Fruit fly (Drosophila melanogaster) whole organism, pupa: ENCODE measurements around the gene CG7497.

Experiments
- CG10348 ChIP-seq: fragments of 200-800 bp; sonication (Bioruptor generic); IDR thresholded peaks from 2 replicates; pipeline ENCODE4 v1.3.6; 2022; ENCODE audit warnings: missing biosample characterization, missing genetic modification characterization
- CG12605 ChIP-seq: fragments of 200-800 bp; sonication (Bioruptor generic); IDR thresholded peaks from 2 replicates; pipeline ENCODE4 v1.3.6; 2022; ENCODE audit warnings: missing biosample characterization, missing genetic modification characterization
- CG13204 ChIP-seq: fragments of 200-800 bp; sonication (Bioruptor generic); optimal IDR thresholded peaks from 2 replicates; lab custom pipeline; 2018; ENCODE audit warnings: missing biosample characterization, mild to moderate bottlenecking, missing genetic modification characterization, moderate library complexity
- CG14655 ChIP-seq: fragments of 200-800 bp; sonication (Bioruptor generic); optimal IDR thresholded peaks from 3 replicates; lab custom pipeline; 2017; ENCODE audit warnings: mild to moderate bottlenecking, missing biosample characterization, missing genetic modification reagents, missing genetic modification characterization
- CG15710 ChIP-seq: fragments of 200-800 bp; sonication (Bioruptor generic); optimal IDR thresholded peaks from 2 replicates; lab custom pipeline; 2018; ENCODE audit warnings: missing biosample characterization, mild to moderate bottlenecking, missing genetic modification characterization, moderate library complexity
- CG17806 ChIP-seq: fragments of 200-800 bp; sonication (Bioruptor generic); optimal IDR thresholded peaks from 2 replicates; lab custom pipeline; 2018; ENCODE audit warnings: missing biosample characterization, mild to moderate bottlenecking, missing genetic modification characterization, moderate library complexity
- CG32121 ChIP-seq: fragments of 200-800 bp; sonication (Bioruptor generic); IDR thresholded peaks from 2 replicates; pipeline ENCODE4 v1.3.6; 2022; ENCODE audit warnings: missing biosample characterization, missing genetic modification characterization
- CG34367 ChIP-seq: fragments of 200-800 bp; sonication (Bioruptor generic); optimal IDR thresholded peaks from 2 replicates; lab custom pipeline; 2018; ENCODE audit warnings: missing biosample characterization, mild to moderate bottlenecking, missing genetic modification characterization
- CG4496 ChIP-seq: fragments of 200-800 bp; sonication (Bioruptor generic); IDR thresholded peaks from 3 replicates; pipeline ENCODE4 v1.3.6; 2022; ENCODE audit warnings: missing biosample characterization, missing genetic modification characterization
- CG8159 ChIP-seq: fragments of 200-800 bp; sonication (Bioruptor generic); optimal IDR thresholded peaks from 3 replicates; lab custom pipeline; 2018; ENCODE audit warnings: missing biosample characterization, mild to moderate bottlenecking, missing genetic modification characterization, moderate library complexity
- CG8301 ChIP-seq: fragments of 200-800 bp; sonication (Bioruptor generic); optimal IDR thresholded peaks from 2 replicates; lab custom pipeline; 2018; ENCODE audit warnings: missing biosample characterization, mild to moderate bottlenecking, missing genetic modification characterization
- CG9948 ChIP-seq: fragments of 200-800 bp; sonication (Bioruptor generic); optimal IDR thresholded peaks from 2 replicates; lab custom pipeline; 2018; ENCODE audit warnings: missing biosample characterization, mild to moderate bottlenecking, missing genetic modification characterization, moderate library complexity
- D1 ChIP-seq: fragments of 200-800 bp; sonication (Bioruptor generic); optimal IDR thresholded peaks from 2 replicates; lab custom pipeline; 2018; ENCODE audit warnings: missing biosample characterization, mild to moderate bottlenecking, missing genetic modification characterization, moderate library complexity
- EcR ChIP-seq: fragments of 200-800 bp; sonication (Bioruptor generic); optimal IDR thresholded peaks from 3 replicates; lab custom pipeline; 2019; ENCODE audit warnings: missing biosample characterization, missing genetic modification characterization, mild to moderate bottlenecking, moderate library complexity, missing genetic modification reagents
- Ets98B ChIP-seq: fragments of 200-800 bp; sonication (Bioruptor generic); IDR thresholded peaks from 2 replicates; pipeline ENCODE4 v1.3.6; 2022; ENCODE audit warnings: missing biosample characterization, missing genetic modification characterization
- Pif1A ChIP-seq: fragments of 200-800 bp; sonication (Bioruptor generic); optimal IDR thresholded peaks from 3 replicates; lab custom pipeline; 2016; ENCODE audit warnings: missing biosample characterization, missing genetic modification characterization
- Pif1B ChIP-seq: fragments of 200-800 bp; sonication (Bioruptor generic); optimal IDR thresholded peaks from 3 replicates; lab custom pipeline; 2016; ENCODE audit warnings: missing biosample characterization, missing genetic modification characterization
- Snoo ChIP-seq: fragments of 200-800 bp; sonication (Bioruptor generic); optimal IDR thresholded peaks from 3 replicates; lab custom pipeline; 2017; ENCODE audit warnings: missing biosample characterization, mild to moderate bottlenecking, missing genetic modification characterization, inconsistent platforms
- fd96Ca ChIP-seq: fragments of 200-800 bp; sonication (Bioruptor generic); IDR thresholded peaks from 3 replicates; pipeline ENCODE4 v1.3.6; 2022; ENCODE audit warnings: missing biosample characterization, missing genetic modification characterization
- gl ChIP-seq: fragments of 200-800 bp; sonication (Bioruptor generic); optimal IDR thresholded peaks from 2 replicates; lab custom pipeline; 2018; ENCODE audit warnings: missing biosample characterization, mild to moderate bottlenecking, missing genetic modification characterization
- rn ChIP-seq: fragments of 200-800 bp; sonication (Bioruptor generic); IDR thresholded peaks from 2 replicates; pipeline ENCODE4 v1.3.6; 2022; ENCODE audit warnings: missing biosample characterization, missing genetic modification characterization

The CG7497 gene

dm6 chr3L:17596897-17597296 is 36.4 kb upstream of the CG7497 start:
- peak; percentile 25 for TF ChIP-seq CG8301 (tag; lab: Kevin White, UChicago)
- no peak for TF ChIP-seq fd96Ca
- peak; percentile 47 for TF ChIP-seq CG8159 (tag; lab: Kevin White, UChicago)

DNA sequence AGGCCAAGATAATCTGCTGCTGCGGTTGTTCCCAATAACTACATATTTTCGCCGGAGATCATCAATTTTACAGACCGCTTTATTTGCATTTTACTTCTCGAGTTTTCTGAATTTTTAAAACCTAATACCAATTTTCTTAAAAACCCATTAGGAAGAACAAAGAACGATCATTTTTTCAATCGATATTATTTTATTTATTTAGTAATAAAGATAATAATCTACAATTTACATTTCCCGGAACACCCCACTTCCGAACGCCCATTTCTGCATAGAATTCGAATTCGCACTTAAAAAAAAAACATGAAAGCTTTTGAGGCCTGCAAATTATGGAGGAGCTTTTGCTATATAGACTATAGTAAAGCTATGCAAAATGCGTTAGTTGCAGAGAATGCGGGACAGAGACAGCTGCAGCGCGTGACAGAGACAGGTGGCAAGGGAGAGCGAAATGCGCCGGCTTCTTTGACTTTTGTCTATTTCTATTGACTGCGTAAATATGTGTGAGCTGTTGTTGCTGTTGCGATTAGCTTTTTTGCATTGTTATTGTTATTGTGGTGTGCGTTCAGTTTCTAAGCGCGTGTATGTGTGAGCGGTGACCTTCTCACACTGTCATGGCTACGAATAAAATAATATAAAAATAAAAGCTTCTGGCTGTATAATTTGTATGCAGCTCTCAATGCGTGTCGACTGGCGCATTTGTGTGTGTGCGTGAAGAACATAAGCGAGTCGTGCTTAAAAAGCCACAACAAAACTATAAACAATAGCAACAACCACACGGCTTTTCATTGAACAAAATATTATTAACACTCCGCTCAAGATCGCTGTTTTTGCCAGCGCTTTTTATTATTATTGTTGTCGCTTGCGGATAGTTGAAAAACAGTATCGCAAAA is 29.5 kb upstream of the CG7497 start:
- TF ChIP-seq CG34367 (tag; lab: Kevin White, UChicago) (no peak), CG10348 (GFP tag; lab: Robert Waterston, UW) (no peak), Pif1A (no peak), CG4496 (GFP tag; lab: Robert Waterston, UW) (peak; percentile 15; the same call in 2 of the 3 replicates), CG32121 (GFP tag; lab: Robert Waterston, UW) (peak; percentile 60), CG15710 (peak; percentile 32), CG17806 (peak; percentile 6), rn (GFP tag; lab: Robert Waterston, UW) (no peak), fd96Ca (peak; percentile 43; the same call in 1 of the 3 replicates), CG12605 (GFP tag; lab: Robert Waterston, UW) (no peak), CG8159 (tag; lab: Kevin White, UChicago) (no peak), Ets98B (peak; percentile 21), CG14655 (GFP tag; lab: Kevin White, UChicago) (peak; percentile 25)

DNA sequence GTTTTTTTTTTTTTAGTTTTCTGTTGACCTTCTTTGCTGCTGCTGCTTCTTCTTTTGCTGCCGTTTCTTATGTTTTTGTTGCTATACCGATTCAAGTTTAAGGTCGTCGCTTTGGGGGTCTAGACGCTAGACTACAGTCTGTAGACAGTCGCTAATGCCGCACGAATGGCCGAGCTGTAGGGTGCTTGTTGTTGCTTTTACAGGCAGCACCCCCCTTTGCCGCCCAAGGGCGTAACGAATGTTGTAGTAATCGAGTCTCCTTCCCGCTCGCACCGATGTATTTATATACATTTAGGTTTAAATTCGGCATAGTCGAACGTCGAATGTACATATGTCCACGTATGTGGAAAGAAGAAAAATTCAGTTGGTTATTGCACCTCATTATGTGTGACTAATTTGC is 28.4 kb upstream of the CG7497 start:
- no peak for TF ChIP-seq gl (tag; lab: Kevin White, UChicago)
- TF ChIP-seq, all 21 proteins: peak for 0

- TF ChIP-seq Pif1A (peak; percentile 29), CG15710 (no peak), CG13204 (no peak), CG14655 (GFP tag; lab: Kevin White, UChicago) (peak; percentile 40), Snoo (tag; lab: Kevin White, UChicago) (no peak), EcR (GFP tag; lab: Kevin White, UChicago) (peak; percentile 80), Ets98B (peak; percentile 52; the same call in 1 of the 2 replicates), D1 (tag; lab: Kevin White, UChicago) (no peak), CG32121 (GFP tag; lab: Robert Waterston, UW) (peak; percentile 61), CG34367 (tag; lab: Kevin White, UChicago) (no peak), CG8159 (tag; lab: Kevin White, UChicago) (no peak), CG9948 (no peak), CG8301 (tag; lab: Kevin White, UChicago) (peak; percentile 10), CG12605 (GFP tag; lab: Robert Waterston, UW) (peak; percentile 56), CG4496 (GFP tag; lab: Robert Waterston, UW) (peak; percentile 81), CG17806 (no peak), Pif1B (GFP tag; lab: Kevin White, UChicago) (peak; percentile 17), fd96Ca (peak; percentile 49; the same call in 1 of the 3 replicates), gl (tag; lab: Kevin White, UChicago) (no peak), rn (GFP tag; lab: Robert Waterston, UW) (no peak), CG10348 (GFP tag; lab: Robert Waterston, UW) (no peak)
Observed at dm6 chr3L:17606629-17607287, 26.5 kb upstream of the CG7497 start.

dm6 chr3L:17608185-17609067 is 24.8 kb upstream of the CG7497 start:
- TF ChIP-seq fd96Ca (0 out of 3 replicates have a peak, but pooled peaks have one; percentile 26), CG8159 (tag; lab: Kevin White, UChicago) (peak; percentile 22), CG4496 (GFP tag; lab: Robert Waterston, UW) (peak; percentile 48; the same call in 2 of the 3 replicates), CG14655 (GFP tag; lab: Kevin White, UChicago) (peak; percentile 82), rn (GFP tag; lab: Robert Waterston, UW) (no peak), CG12605 (GFP tag; lab: Robert Waterston, UW) (no peak), CG34367 (tag; lab: Kevin White, UChicago) (no peak), Ets98B (no peak), CG15710 (no peak), D1 (tag; lab: Kevin White, UChicago) (no peak), Snoo (tag; lab: Kevin White, UChicago) (peak; percentile 72), CG32121 (GFP tag; lab: Robert Waterston, UW) (no peak), CG17806 (no peak), CG9948 (peak; percentile 9), gl (tag; lab: Kevin White, UChicago) (no peak), CG10348 (GFP tag; lab: Robert Waterston, UW) (no peak), CG8301 (tag; lab: Kevin White, UChicago) (peak; percentile 77), Pif1A (peak; percentile 47), Pif1B (GFP tag; lab: Kevin White, UChicago) (peak; percentile 25), CG13204 (no peak), EcR (GFP tag; lab: Kevin White, UChicago) (peak; percentile 76)
